Worm (Caenorhabditis elegans) whole organism, L1 larva: Measurements from ENCODE around the gene F13B6.1.

Experiments
- C16A3.4 ChIP-seq: fragments of 150-350 bp; optimal IDR thresholded peaks from 2 replicates; lab custom pipeline; 2014; ENCODE audit warnings: missing biosample characterization, missing genetic modification characterization
- F16B12.6 ChIP-seq: fragments of 150-350 bp; optimal IDR thresholded peaks from 2 replicates; lab custom pipeline; 2014; ENCODE audit warnings: missing biosample characterization, missing genetic modification characterization
- Y116A8C.19 ChIP-seq: sonication (generic microtip); optimal IDR thresholded peaks from 2 replicates; lab custom pipeline; 2016; ENCODE audit warnings: missing compliant biosample characterization, missing genetic modification characterization, borderline replicate concordance
- aha-1 ChIP-seq: fragments of 150-350 bp; optimal IDR thresholded peaks from 2 replicates; lab custom pipeline; 2014; ENCODE audit warnings: missing biosample characterization, missing genetic modification characterization
- aly-2 ChIP-seq: fragments of 150-350 bp; optimal IDR thresholded peaks from 2 replicates; lab custom pipeline; 2014; ENCODE audit warnings: missing biosample characterization, missing genetic modification characterization
- blmp-1 ChIP-seq: fragments of 150-350 bp; optimal IDR thresholded peaks from 2 replicates; lab custom pipeline; 2014; ENCODE audit warnings: missing biosample characterization, missing genetic modification characterization
- ceh-63 ChIP-seq: fragments of 200-800 bp; sonication (Bioruptor generic); optimal IDR thresholded peaks from 2 replicates; lab custom pipeline; 2018; ENCODE audit warnings: mild to moderate bottlenecking, missing genetic modification characterization, missing compliant biosample characterization
- ceh-8 ChIP-seq: fragments of 200-800 bp; sonication (Bioruptor generic); optimal IDR thresholded peaks from 2 replicates; lab custom pipeline; 2018; ENCODE audit warnings: mild to moderate bottlenecking, missing genetic modification characterization, moderate library complexity, missing compliant biosample characterization
- ceh-82 ChIP-seq, 3 experiments: fragments of 150-350 bp in 1 of 3; sonication (generic microtip) in 2 of 3; optimal IDR thresholded peaks; 2 replicates each; lab custom pipeline; 2014 to 2017; ENCODE audit warnings: missing biosample characterization in 3 of 3, missing genetic modification characterization in 3 of 3
- ceh-88 ChIP-seq: fragments of 200-800 bp; sonication (Bioruptor generic); IDR thresholded peaks from 2 replicates; pipeline ENCODE4 v1.3.6; 2022; ENCODE audit warnings: missing genetic modification characterization, missing compliant biosample characterization
- ces-1 ChIP-seq: fragments of 150-350 bp; optimal IDR thresholded peaks from 2 replicates; lab custom pipeline; 2014; ENCODE audit warnings: missing biosample characterization, missing genetic modification reagents, missing genetic modification characterization
- dpl-1 ChIP-seq, 3 experiments: fragments of 150-350 bp in 2 of 3; sonication (generic microtip) in 1 of 3; optimal IDR thresholded peaks; 2 replicates each; lab custom pipeline; 2014 to 2017; ENCODE audit warnings: missing biosample characterization in 3 of 3, missing genetic modification characterization in 3 of 3, missing genetic modification reagents in 3 of 3
- efl-1 ChIP-seq, 4 experiments: fragments of 150-350 bp; optimal IDR thresholded peaks in 3 of 4; peaks in 1 of 4; 1 replicate in 1 of 4; 2 replicates in 3 of 4; lab custom pipeline; 2014; ENCODE audit warnings: missing biosample characterization in 2 of 4, missing genetic modification characterization in 2 of 4, missing genetic modification reagents in 2 of 4
- efl-3 ChIP-seq: fragments of 200-800 bp; sonication (Bioruptor generic); optimal IDR thresholded peaks from 2 replicates; lab custom pipeline; 2018; ENCODE audit warnings: mild to moderate bottlenecking, missing genetic modification characterization, missing compliant biosample characterization
- egl-13 ChIP-seq: sonication (generic microtip); optimal IDR thresholded peaks from 2 replicates; lab custom pipeline; 2016; ENCODE audit warnings: missing genotype, missing genetic modification reagents, missing genetic modification characterization, missing compliant biosample characterization
- elt-2 ChIP-seq: sonication (generic microtip); optimal IDR thresholded peaks from 2 replicates; lab custom pipeline; 2016; ENCODE audit warnings: missing genetic modification characterization, mild to moderate bottlenecking, inconsistent platforms, missing compliant biosample characterization, missing genetic modification reagents
- ets-5 ChIP-seq: fragments of 200-800 bp; sonication (Bioruptor generic); IDR thresholded peaks from 2 replicates; pipeline ENCODE4 v1.3.6; 2022; ENCODE audit warnings: missing genetic modification characterization, missing compliant biosample characterization
- grh-1 ChIP-seq: fragments of 200-800 bp; sonication (Bioruptor generic); IDR thresholded peaks from 2 replicates; pipeline ENCODE4 v1.3.6; 2022; ENCODE audit warnings: missing genetic modification reagents, missing genetic modification characterization, missing compliant biosample characterization
- hlh-4 ChIP-seq: sonication (generic microtip); optimal IDR thresholded peaks from 2 replicates; lab custom pipeline; 2016; ENCODE audit warnings: mild to moderate bottlenecking, missing genetic modification characterization, missing compliant biosample characterization
- hpl-2 ChIP-seq: fragments of 150-350 bp; optimal IDR thresholded peaks from 2 replicates; lab custom pipeline; 2014; ENCODE audit warnings: missing biosample characterization, missing genetic modification reagents, missing genetic modification characterization
- irx-1 ChIP-seq: sonication (generic microtip); optimal IDR thresholded peaks from 2 replicates; lab custom pipeline; 2016; ENCODE audit warnings: missing genetic modification characterization, missing compliant biosample characterization
- lin-14 ChIP-seq: fragments of 200-800 bp; sonication (Bioruptor generic); optimal IDR thresholded peaks from 2 replicates; lab custom pipeline; 2018; ENCODE audit warnings: mild to moderate bottlenecking, missing genetic modification characterization, moderate library complexity, missing compliant biosample characterization
- mef-2 ChIP-seq: fragments of 150-350 bp; optimal IDR thresholded peaks from 2 replicates; lab custom pipeline; 2014; ENCODE audit warnings: missing biosample characterization, missing genetic modification characterization
- nhr-12 ChIP-seq: sonication (generic microtip); optimal IDR thresholded peaks from 2 replicates; lab custom pipeline; 2017; ENCODE audit warnings: missing biosample characterization, missing genetic modification characterization
- nhr-20 ChIP-seq: sonication (generic microtip); optimal IDR thresholded peaks from 2 replicates; lab custom pipeline; 2016; ENCODE audit warnings: mild to moderate bottlenecking, missing genetic modification characterization, missing compliant biosample characterization
- nhr-71 ChIP-seq: sonication (generic microtip); optimal IDR thresholded peaks from 2 replicates; lab custom pipeline; 2016; ENCODE audit warnings: mild to moderate bottlenecking, missing genetic modification characterization, moderate library complexity, missing compliant biosample characterization
- pax-3 ChIP-seq: fragments of 200-800 bp; sonication (Bioruptor generic); optimal IDR thresholded peaks from 2 replicates; lab custom pipeline; 2018; ENCODE audit warnings: mild to moderate bottlenecking, missing genetic modification characterization, moderate library complexity, missing compliant biosample characterization
- rnt-1 ChIP-seq: sonication (generic microtip); optimal IDR thresholded peaks from 2 replicates; lab custom pipeline; 2016; ENCODE audit warnings: mild to moderate bottlenecking, missing genetic modification characterization, moderate library complexity, missing compliant biosample characterization
- snpc-4 ChIP-seq: fragments of 150-350 bp; optimal IDR thresholded peaks from 2 replicates; lab custom pipeline; 2014; ENCODE audit warnings: missing biosample characterization, missing genetic modification characterization
- sox-4 ChIP-seq: sonication (generic microtip); optimal IDR thresholded peaks from 2 replicates; lab custom pipeline; 2016; ENCODE audit warnings: missing genetic modification characterization, missing compliant biosample characterization
- sptf-1 ChIP-seq: fragments of 150-350 bp; optimal IDR thresholded peaks from 2 replicates; lab custom pipeline; 2014; ENCODE audit warnings: missing biosample characterization, missing genetic modification characterization
- tlp-1 ChIP-seq: fragments of 150-350 bp; optimal IDR thresholded peaks from 2 replicates; lab custom pipeline; 2014; ENCODE audit warnings: missing biosample characterization, missing genetic modification characterization
- unc-130 ChIP-seq: fragments of 150-350 bp; optimal IDR thresholded peaks from 2 replicates; lab custom pipeline; 2017; ENCODE audit warnings: missing biosample characterization, missing genetic modification characterization, inconsistent platforms
- unc-30 ChIP-seq: sonication (generic microtip); optimal IDR thresholded peaks from 2 replicates; lab custom pipeline; 2017; ENCODE audit warnings: missing biosample characterization, missing genetic modification characterization

F13B6.1 gene

ce11 chrIV:7491464-7491863 lies 35.1 kb downstream of the F13B6.1 start, which contains the start of gene F55G1.1:
Gene F55G1.1 (plus strand): TSS chrIV:7491764.
- TF ChIP-seq sptf-1 (tag; lab: Kevin White, UChicago) (no peak), tlp-1 (tag; lab: Kevin White, UChicago) (no peak), nhr-12 (tag; lab: Kevin White, UChicago) (no peak), dpl-1 (GFP tag; optimal IDR thresholded peaks at IDR 0.05; lab: Kevin White, UChicago) (no peak), lin-14 (GFP tag; lab: Kevin White, UChicago) (no peak), hpl-2 (GFP tag; lab: Kevin White, UChicago) (no peak)

DNA sequence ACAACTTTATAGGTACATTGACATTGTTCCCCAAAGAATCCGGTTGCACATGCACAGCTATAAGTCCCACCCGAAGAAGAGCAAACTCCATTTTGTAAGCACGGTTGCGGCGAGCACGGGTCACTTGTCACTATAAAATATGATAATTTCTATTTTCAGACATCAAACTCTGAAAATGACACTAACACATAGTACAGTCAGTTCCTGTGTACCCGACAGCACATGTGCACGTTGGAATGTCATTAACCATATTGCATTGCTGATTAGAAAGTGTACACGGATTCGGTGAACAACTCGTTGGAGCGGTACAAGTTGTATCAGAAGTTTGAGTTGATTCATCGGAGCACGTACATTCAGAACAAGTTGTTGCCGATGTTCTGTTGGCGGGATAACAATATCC lies 40.9 kb downstream of the F13B6.1 start:
- TF ChIP-seq elt-2 (tag; lab: Kevin White, UChicago): peak; percentile 28
- TF ChIP-seq nhr-20 (tag; lab: Kevin White, UChicago): peak; percentile 4
- no peak for TF ChIP-seq ceh-63 (GFP tag; lab: Kevin White, UChicago)
- TF ChIP-seq aly-2 (tag; lab: Kevin White, UChicago): no peak

- TF ChIP-seq hpl-2 (GFP tag; lab: Kevin White, UChicago): no peak
- no peak for TF ChIP-seq C16A3.4
- no peak for TF ChIP-seq irx-1 (tag; lab: Kevin White, UChicago)
- TF ChIP-seq ceh-8 (GFP tag; lab: Kevin White, UChicago): no peak
- TF ChIP-seq sox-4 (tag; lab: Kevin White, UChicago): no peak
- TF ChIP-seq pax-3: no peak
- no peak for TF ChIP-seq lin-14 (GFP tag; lab: Kevin White, UChicago)
- TF ChIP-seq egl-13: no peak
- no peak for TF ChIP-seq blmp-1 (tag; lab: Kevin White, UChicago)
- no peak for TF ChIP-seq efl-3 (GFP tag; lab: Kevin White, UChicago)
- no peak for TF ChIP-seq unc-130 (tag; lab: Kevin White, UChicago)
- TF ChIP-seq grh-1 (GFP tag; lab: Robert Waterston, UW): no peak
- TF ChIP-seq ceh-88 (GFP tag; lab: Robert Waterston, UW): no peak
- TF ChIP-seq nhr-12 (tag; lab: Kevin White, UChicago): no peak
- no peak for TF ChIP-seq unc-30 (tag; lab: Kevin White, UChicago)
- TF ChIP-seq mef-2: no peak
- no peak for TF ChIP-seq ceh-82 (tag; optimal IDR thresholded peaks at IDR 0.05; lab: Kevin White, UChicago)
Measured at ce11 chrIV:7497750-7498149, 41.4 kb downstream of the F13B6.1 start, which contains the start of gene egas-4. Gene egas-4 (minus strand): TSS chrIV:7497850.

ce11 chrIV:7499302-7499701 lies 43.0 kb downstream of the F13B6.1 start:
- no peak for TF ChIP-seq ets-5
- peak; percentile 84 for TF ChIP-seq snpc-4
- no peak for TF ChIP-seq efl-1 (optimal IDR thresholded peaks at IDR 0.05; lab: Kevin White, UChicago)
- peak in 1 of 2 experiments; percentile 61 for TF ChIP-seq efl-1 (GFP tag; optimal IDR thresholded peaks at IDR 0.05 in 1 of 2; lab: Kevin White, UChicago)

ce11 chrIV:7500924-7501323 lies 44.6 kb downstream of the F13B6.1 start:
- TF ChIP-seq efl-1 (optimal IDR thresholded peaks at IDR 0.05; lab: Kevin White, UChicago): no peak
- TF ChIP-seq efl-1 (GFP tag; optimal IDR thresholded peaks at IDR 0.05 in 1 of 2; lab: Kevin White, UChicago): peak in 1 of 2 experiments; percentile 82
- no peak for TF ChIP-seq sox-4 (tag; lab: Kevin White, UChicago)

ce11 chrIV:7501337-7501736 lies 45.0 kb downstream of the F13B6.1 start, which contains the start of gene F55G1.15:
Gene F55G1.15 (minus strand): TSS chrIV:7501437.
- TF ChIP-seq elt-2 (tag; lab: Kevin White, UChicago): peak; percentile 21
- no peak for TF ChIP-seq Y116A8C.19 (tag; lab: Kevin White, UChicago)
- TF ChIP-seq hpl-2 (GFP tag; lab: Kevin White, UChicago): no peak

DNA sequence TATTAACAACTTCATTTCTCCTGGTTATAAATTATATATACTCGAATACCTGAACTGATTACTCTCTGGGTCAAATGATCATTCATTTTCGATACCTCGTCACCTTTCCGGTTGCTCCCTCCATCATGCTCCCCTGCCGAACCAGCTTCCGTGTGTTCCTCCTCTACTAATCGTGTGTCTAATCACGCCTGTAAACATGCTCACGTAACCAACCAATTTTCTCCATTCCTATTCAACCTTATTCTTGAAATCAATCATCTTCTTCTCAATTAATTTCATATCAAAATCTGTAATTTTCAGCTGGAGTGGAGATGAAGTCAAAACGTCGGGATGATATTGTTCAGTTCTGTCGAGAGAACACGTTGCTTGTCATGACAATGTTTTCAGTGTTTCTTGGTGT lies 47.0 kb downstream of the F13B6.1 start, which contains the start of gene glt-6:
glt-6 (plus strand) TSS at position 301 of the 400 bp plus-strand sequence.
- no peak for TF ChIP-seq ces-1 (GFP tag; lab: Kevin White, UChicago)
- no peak for TF ChIP-seq nhr-71 (tag; lab: Kevin White, UChicago)
- no peak for TF ChIP-seq sptf-1 (tag; lab: Kevin White, UChicago)
- no peak for TF ChIP-seq aha-1 (tag; lab: Kevin White, UChicago)
- TF ChIP-seq ceh-8 (GFP tag; lab: Kevin White, UChicago): no peak
- no peak for TF ChIP-seq efl-1 (optimal IDR thresholded peaks at IDR 0.05; lab: Kevin White, UChicago)
- TF ChIP-seq efl-1 (GFP tag; optimal IDR thresholded peaks at IDR 0.05 in 1 of 2; lab: Kevin White, UChicago): no peak
- no peak for TF ChIP-seq hlh-4 (tag; lab: Kevin White, UChicago)
- no peak for TF ChIP-seq rnt-1 (tag; lab: Kevin White, UChicago)
- TF ChIP-seq ceh-63 (GFP tag; lab: Kevin White, UChicago): no peak
- TF ChIP-seq F16B12.6 (tag; lab: Kevin White, UChicago): no peak
